Worm (Caenorhabditis elegans): ENCODE results near the gene ZC412.3.

DNA sequence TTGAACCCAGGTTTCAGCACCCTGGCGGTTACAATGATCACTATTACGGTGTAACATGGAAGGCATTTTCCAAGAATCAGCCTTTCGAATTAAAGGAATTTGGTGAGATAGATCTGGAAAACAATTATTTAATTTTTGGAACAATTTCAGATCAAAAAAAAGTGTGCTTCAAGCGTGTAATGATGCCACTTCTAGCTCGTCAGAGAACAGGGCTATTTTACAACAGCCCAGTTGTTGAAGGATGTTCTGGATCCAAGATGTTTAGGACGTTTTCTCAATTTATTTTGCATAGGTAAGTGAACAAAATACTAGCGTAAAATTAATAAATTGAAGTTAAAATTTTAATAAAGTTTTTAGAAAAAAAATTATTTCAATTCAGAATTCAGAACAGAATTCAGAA is 29.6 kb upstream of the ZC412.3 start:
- TF ChIP-seq madf-8 (GFP tag; conservative IDR thresholded peaks at IDR 0.05) (no peak), pha-4 (tag; optimal IDR thresholded peaks at IDR 0.05) (no peak), F52B5.7 (tag; optimal IDR thresholded peaks at IDR 0.05) (no peak), sea-2 (GFP tag; IDR thresholded peaks at IDR 0.05) (no peak), ZK185.1 (tag; optimal IDR thresholded peaks at IDR 0.05; ENCODE audit: poor library complexity, severe bottlenecking) (no peak), nfya-1 (tag; optimal IDR thresholded peaks at IDR 0.05; ENCODE audit: borderline replicate concordance, insufficient read depth) (no peak), hsf-1 (GFP tag; IDR thresholded peaks at IDR 0.05) (no peak)
